Worm (Caenorhabditis elegans): ENCODE data around the gene C05C8.8.

DNA sequence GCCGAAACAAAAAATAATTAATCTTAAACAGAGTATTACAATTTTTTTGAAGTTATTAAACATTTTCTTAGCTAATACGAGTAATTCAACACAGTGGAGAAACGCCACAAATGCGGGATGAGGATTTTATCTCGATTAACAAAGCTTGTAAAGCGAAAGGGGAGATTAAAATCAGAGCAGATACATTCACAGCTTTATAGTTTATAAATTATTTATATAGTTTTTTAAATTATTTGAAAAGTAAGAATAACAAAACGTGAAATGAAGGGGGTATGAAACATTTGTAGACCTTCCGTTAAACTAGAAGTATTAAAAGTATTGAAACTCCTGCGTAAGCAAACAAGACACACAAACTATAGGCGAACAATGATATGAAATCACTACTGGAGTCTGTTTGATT lies at the start of gene C05C8.8:
- no peak for TF ChIP-seq R02D3.7 (tag; optimal IDR thresholded peaks at IDR 0.05)
- no peak for TF ChIP-seq unc-39 (tag; optimal IDR thresholded peaks at IDR 0.05)
- no peak for TF ChIP-seq nhr-25 (tag; optimal IDR thresholded peaks at IDR 0.05; ENCODE audit: borderline replicate concordance, insufficient read depth)
- TF ChIP-seq F10B5.3 (tag; optimal IDR thresholded peaks at IDR 0.05): no peak
